Comparison of ENCODE assay signal across 6 worm cellular contexts in the genomic region with DNA sequence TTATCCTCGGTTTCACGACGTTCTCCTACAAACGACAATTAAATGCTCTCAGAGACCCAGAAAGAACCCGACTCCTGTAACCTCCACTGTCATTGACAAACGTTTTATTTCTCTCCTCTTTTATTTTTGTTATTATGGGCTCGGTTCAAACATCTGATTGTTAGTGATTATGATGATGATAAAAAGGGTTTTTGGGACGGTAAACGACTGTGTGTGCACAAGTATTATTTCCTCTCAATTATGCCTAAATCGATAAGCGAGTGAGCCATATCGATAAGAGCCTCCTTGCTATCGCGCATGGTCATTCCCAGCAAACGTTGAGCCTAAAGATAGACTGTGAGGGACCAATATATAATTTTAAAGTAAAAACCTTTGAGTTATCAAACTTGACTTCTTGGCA.
TF ChIP-seq lines count a peak whose summit lies in the region.

No protein-coding gene starts in this region.

TF ChIP-seq in whole organism, L1 larva, 84 proteins besides CTCF, POLR2A, EP300 and RAD21:
- no peak for TF ChIP-seq lin-14 (GFP tag; optimal IDR thresholded peaks at IDR 0.05; lab: Kevin White, UChicago)
- no peak for TF ChIP-seq Y116A8C.19 (tag; optimal IDR thresholded peaks at IDR 0.05; lab: Kevin White, UChicago; ENCODE audit: borderline replicate concordance)
- peak; percentile 41 for TF ChIP-seq elt-2 (tag; optimal IDR thresholded peaks at IDR 0.05; lab: Kevin White, UChicago)
- TF ChIP-seq isw-1 (GFP tag; IDR thresholded peaks at IDR 0.05; lab: Robert Waterston, UW), result no peak
- no peak for TF ChIP-seq efl-1 (optimal IDR thresholded peaks at IDR 0.05; lab: Kevin White, UChicago)
- no peak for TF ChIP-seq efl-1 (GFP tag; optimal IDR thresholded peaks at IDR 0.05 in 1 of 2; lab: Kevin White, UChicago)
- peak; percentile 36 for TF ChIP-seq pqm-1 (tag; optimal IDR thresholded peaks at IDR 0.05; lab: Kevin White, UChicago)
- no peak for TF ChIP-seq elt-3 (tag; optimal IDR thresholded peaks at IDR 0.05; lab: Kevin White, UChicago)
- no peak for TF ChIP-seq efl-3 (GFP tag; optimal IDR thresholded peaks at IDR 0.05; lab: Kevin White, UChicago)
- no peak for TF ChIP-seq lin-35 (GFP tag; optimal IDR thresholded peaks at IDR 0.05; lab: Kevin White, UChicago)
TF ChIP-seq in whole organism, L1 larva: peak in this region for 2.

TF ChIP-seq in whole organism, L2 larva, 48 proteins besides CTCF, POLR2A, EP300 and RAD21:
- TF ChIP-seq lin-11 (tag; optimal IDR thresholded peaks at IDR 0.05; lab: Kevin White, UChicago) (no peak), skn-1 (tag; optimal IDR thresholded peaks at IDR 0.05; lab: Kevin White, UChicago) (no peak), mdl-1 (tag; optimal IDR thresholded peaks at IDR 0.05; lab: Kevin White, UChicago) (no peak), fos-1 (tag; optimal IDR thresholded peaks at IDR 0.05; lab: Kevin White, UChicago) (peak; percentile 16), peb-1 (tag; optimal IDR thresholded peaks at IDR 0.05; lab: Kevin White, UChicago) (no peak)

TF ChIP-seq in whole organism, L3 larva, 47 proteins besides CTCF, POLR2A, EP300 and RAD21:
- TF ChIP-seq pqm-1 (tag; optimal IDR thresholded peaks at IDR 0.05; lab: Kevin White, UChicago), result peak; percentile 63
- TF ChIP-seq elt-2 (tag; optimal IDR thresholded peaks at IDR 0.05; lab: Kevin White, UChicago), result peak; percentile 50
- TF ChIP-seq fos-1 (tag; optimal IDR thresholded peaks at IDR 0.05; lab: Kevin White, UChicago), result no peak
- no peak for TF ChIP-seq fkh-10 (GFP tag; optimal IDR thresholded peaks at IDR 0.05; lab: Kevin White, UChicago)
- no peak for TF ChIP-seq hmg-11 (tag; optimal IDR thresholded peaks at IDR 0.05; lab: Kevin White, UChicago)
- peak; percentile 14 for TF ChIP-seq jun-1 (tag; optimal IDR thresholded peaks at IDR 0.05; lab: Kevin White, UChicago)
- TF ChIP-seq lin-15B (tag; optimal IDR thresholded peaks at IDR 0.05; lab: Kevin White, UChicago), result no peak

TF ChIP-seq in whole organism, L4 larva, 104 proteins besides CTCF, POLR2A, EP300 and RAD21 (continues in another document):
- TF ChIP-seq nhr-10 (tag; optimal IDR thresholded peaks at IDR 0.05; lab: Kevin White, UChicago) (no peak), pqm-1 (tag; optimal IDR thresholded peaks at IDR 0.05; lab: Kevin White, UChicago) (peak; percentile 6), lin-1 (GFP tag; IDR thresholded peaks at IDR 0.05; lab: Robert Waterston, UW) (no peak), ZK546.5 (tag; optimal IDR thresholded peaks at IDR 0.05; lab: Kevin White, UChicago) (no peak), madf-5 (GFP tag; IDR thresholded peaks at IDR 0.05; lab: Robert Waterston, UW) (no peak), dmd-6 (GFP tag; IDR thresholded peaks at IDR 0.05; lab: Robert Waterston, UW) (no peak), ceh-20 (GFP tag; IDR thresholded peaks at IDR 0.05; lab: Robert Waterston, UW) (no peak), daf-8 (GFP tag; IDR thresholded peaks at IDR 0.05; lab: Robert Waterston, UW) (no peak), unc-62 (GFP tag; optimal IDR thresholded peaks at IDR 0.05 in 1 of 2; lab: Kevin White, UChicago) (no peak), unc-62 (tag; optimal IDR thresholded peaks at IDR 0.05; lab: Kevin White, UChicago) (no peak), spr-3 (GFP tag; optimal IDR thresholded peaks at IDR 0.05; lab: Kevin White, UChicago) (no peak), dpl-1 (GFP tag; optimal IDR thresholded peaks at IDR 0.05; lab: Kevin White, UChicago) (no peak), ceh-82 (tag; optimal IDR thresholded peaks at IDR 0.05; lab: Kevin White, UChicago) (no peak), nhr-42 (GFP tag; IDR thresholded peaks at IDR 0.05; lab: Robert Waterston, UW) (no peak), ceh-44 (GFP tag; IDR thresholded peaks at IDR 0.05; lab: Robert Waterston, UW) (no peak), ceh-28 (tag; optimal IDR thresholded peaks at IDR 0.05; lab: Kevin White, UChicago) (no peak), vab-7 (GFP tag; IDR thresholded peaks at IDR 0.05; lab: Robert Waterston, UW) (no peak), ZK337.2 (GFP tag; IDR thresholded peaks at IDR 0.05; lab: Robert Waterston, UW) (no peak), F37D6.2 (tag; optimal IDR thresholded peaks at IDR 0.05; lab: Kevin White, UChicago) (no peak), ces-1 (GFP tag; optimal IDR thresholded peaks at IDR 0.05; lab: Kevin White, UChicago) (no peak), unc-39 (tag; optimal IDR thresholded peaks at IDR 0.05; lab: Kevin White, UChicago) (no peak), dve-1 (tag; optimal IDR thresholded peaks at IDR 0.05; lab: Kevin White, UChicago; ENCODE audit: insufficient read depth) (peak; percentile 24), nhr-111 (GFP tag; optimal IDR thresholded peaks at IDR 0.05; lab: Kevin White, UChicago) (no peak)

TF ChIP-seq in whole organism, late embryonic, 69 proteins besides CTCF, POLR2A, EP300 and RAD21:
- peak; percentile 87 for TF ChIP-seq elt-2 (tag; optimal IDR thresholded peaks at IDR 0.05; lab: Kevin White, UChicago)
- no peak for TF ChIP-seq ceh-9 (tag; optimal IDR thresholded peaks at IDR 0.05; lab: Kevin White, UChicago)

TF ChIP-seq in whole organism, young adult, 124 proteins besides CTCF, POLR2A, EP300 and RAD21:
- TF ChIP-seq nhr-80 (tag; optimal IDR thresholded peaks at IDR 0.05; lab: Kevin White, UChicago), result peak; percentile 19
- no peak for TF ChIP-seq hsf-1 (GFP tag; IDR thresholded peaks at IDR 0.05; lab: Robert Waterston, UW)
- TF ChIP-seq cebp-1 (GFP tag; IDR thresholded peaks at IDR 0.05; lab: Robert Waterston, UW), result no peak
- no peak for TF ChIP-seq cebp-1 (tag; optimal IDR thresholded peaks at IDR 0.05; lab: Kevin White, UChicago)
TF ChIP-seq in whole organism, young adult: peak in this region for 1.
